Worm (Caenorhabditis elegans) whole organism, L4 larva: ENCODE data around the gene ufd-2.
A peak's percentile ranks its signal among the peaks of the same experiment; 100 is the strongest.

Experiments
- F44E2.7 ChIP-seq: fragments of 200-800 bp; sonication (Bioruptor generic); IDR thresholded peaks from 2 replicates; pipeline ENCODE4 v2.1.2; 2022; ENCODE audit warnings: missing genetic modification characterization, missing compliant biosample characterization
- Y75B8A.6 ChIP-seq: fragments of 200-800 bp; sonication (Bioruptor generic); IDR thresholded peaks from 2 replicates; pipeline ENCODE4 v1.3.6; 2022; ENCODE audit warnings: missing genetic modification reagents, missing genetic modification characterization, missing compliant biosample characterization
- fkh-10 ChIP-seq: fragments of 150-350 bp; optimal IDR thresholded peaks from 2 replicates; lab custom pipeline; 2014; ENCODE audit warnings: missing biosample characterization, missing genetic modification reagents, missing genetic modification characterization
- fos-1 ChIP-seq: fragments of 150-350 bp; optimal IDR thresholded peaks from 2 replicates; lab custom pipeline; 2014; ENCODE audit warnings: missing biosample characterization, missing genetic modification characterization
- jun-1 ChIP-seq: fragments of 150-350 bp; optimal IDR thresholded peaks from 2 replicates; lab custom pipeline; 2014; ENCODE audit warnings: missing biosample characterization, missing genetic modification reagents, missing genetic modification characterization
- lsy-2 ChIP-seq, 2 experiments: fragments of 150-350 bp in 1 of 2; sonication (generic microtip) in 1 of 2; optimal IDR thresholded peaks; 2 replicates each; lab custom pipeline; 2014 to 2017; ENCODE audit warnings: missing biosample characterization in 2 of 2, missing genetic modification characterization in 2 of 2
- snpc-4 ChIP-seq: fragments of 150-350 bp; optimal IDR thresholded peaks from 2 replicates; lab custom pipeline; 2014; ENCODE audit warnings: missing biosample characterization, missing genetic modification characterization

DNA sequence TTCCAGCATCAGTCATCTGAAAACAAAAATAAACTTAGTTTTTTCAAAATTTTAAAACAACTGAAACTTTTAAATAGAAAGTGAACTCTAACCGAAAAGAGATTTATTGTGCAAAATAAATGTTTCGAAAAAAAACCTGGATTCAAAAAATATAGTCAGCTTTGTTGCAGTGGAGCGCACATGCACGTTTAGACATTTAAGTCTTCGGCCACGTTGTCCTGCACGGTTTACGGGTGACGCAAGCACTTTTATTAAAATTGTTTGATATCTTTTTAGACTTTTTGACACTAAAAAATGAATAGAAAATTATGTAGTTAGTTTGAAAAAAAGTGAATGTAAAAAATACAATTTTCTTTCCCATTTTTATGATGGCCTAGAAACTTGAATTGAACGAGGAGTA is 23.1 kb upstream of the ufd-2 start, which contains the start of the genes ubh-4 and algn-6:
- TF ChIP-seq jun-1 (tag; lab: Kevin White, UChicago) (no peak), F44E2.7 (GFP tag; lab: Robert Waterston, UW) (no peak), fkh-10 (GFP tag; lab: Kevin White, UChicago) (no peak), fos-1 (no peak), Y75B8A.6 (GFP tag; lab: Robert Waterston, UW) (no peak), snpc-4 (no peak), lsy-2 (tag; optimal IDR thresholded peaks at IDR 0.05; lab: Kevin White, UChicago) (peak; percentile 38 to 95)
